Fruit fly (Drosophila melanogaster) whole organism, wandering third instar larva: Measurements from ENCODE around the gene CG46465.
A peak's percentile ranks its signal among the peaks of the same experiment; 100 is the strongest.

Source experiments
- Abd-B ChIP-seq: fragments of >200 bp; optimal IDR thresholded peaks from 2 replicates; lab custom pipeline; 2017; ENCODE audit warnings: missing biosample characterization, missing genetic modification characterization
- CG32264 ChIP-seq: fragments of 200-800 bp; sonication (Bioruptor generic); optimal IDR thresholded peaks from 2 replicates; lab custom pipeline; 2016; ENCODE audit warnings: missing biosample characterization, missing genetic modification characterization
- CG9705 ChIP-seq: fragments of 200-800 bp; sonication (Bioruptor generic); optimal IDR thresholded peaks from 2 replicates; lab custom pipeline; 2018; ENCODE audit warnings: missing biosample characterization, mild to moderate bottlenecking, missing genetic modification characterization
- CrebA ChIP-seq: fragments of 200-800 bp; sonication (Bioruptor generic); optimal IDR thresholded peaks from 2 replicates; lab custom pipeline; 2016; ENCODE audit warnings: missing biosample characterization, mild to moderate bottlenecking, missing genetic modification characterization, borderline replicate concordance
- Dfd ChIP-seq: fragments of >200 bp; optimal IDR thresholded peaks from 2 replicates; lab custom pipeline; 2017; ENCODE audit warnings: missing biosample characterization, missing genetic modification characterization
- Dif ChIP-seq: fragments of 200-275, 200-300 bp; sonication (Bioruptor generic); optimal IDR thresholded peaks from 2 replicates; lab custom pipeline; 2018; ENCODE audit warnings: missing biosample characterization, missing genetic modification characterization; ENCODE audit not compliant: partially characterized antibody
- GATAd ChIP-seq: sonication (Bioruptor generic); optimal IDR thresholded peaks from 2 replicates; lab custom pipeline; 2016; ENCODE audit warnings: missing biosample characterization, missing genetic modification characterization
- HLH106 ChIP-seq: fragments of 200-800 bp; optimal IDR thresholded peaks from 3 replicates; lab custom pipeline; 2019; ENCODE audit warnings: missing biosample characterization, mild to moderate bottlenecking, missing genetic modification characterization, moderate library complexity
- Hnf4 ChIP-seq: fragments of 200-800 bp; sonication (Bioruptor generic); optimal IDR thresholded peaks from 2 replicates; lab custom pipeline; 2016; ENCODE audit warnings: missing biosample characterization, mild to moderate bottlenecking, missing genetic modification characterization
- Hr78 ChIP-seq: fragments of >200 bp; optimal IDR thresholded peaks from 2 replicates; lab custom pipeline; 2017; ENCODE audit warnings: missing biosample characterization, missing genetic modification characterization
- Hr83 ChIP-seq: fragments of 200-300 bp; sonication (Bioruptor generic); optimal IDR thresholded peaks from 2 replicates; lab custom pipeline; 2016; ENCODE audit warnings: missing biosample characterization, mild to moderate bottlenecking, missing genetic modification characterization, moderate library complexity; ENCODE audit not compliant: poor library complexity, severe bottlenecking
- Jra ChIP-seq: sonication (Bioruptor generic); optimal IDR thresholded peaks from 2 replicates; lab custom pipeline; 2016; ENCODE audit warnings: missing biosample characterization, missing genetic modification characterization
- Mio ChIP-seq: sonication (Bioruptor generic); optimal IDR thresholded peaks from 2 replicates; lab custom pipeline; 2016; ENCODE audit warnings: missing biosample characterization, missing genetic modification characterization
- Myc ChIP-seq: fragments of >200 bp; optimal IDR thresholded peaks from 2 replicates; lab custom pipeline; 2017
- N ChIP-seq: fragments of >200 bp; optimal IDR thresholded peaks from 2 replicates; lab custom pipeline; 2018; ENCODE audit warnings: missing biosample characterization, missing external identifiers, missing genetic modification characterization
- OdsH ChIP-seq: fragments of 200-800 bp; sonication (Bioruptor generic); optimal IDR thresholded peaks from 2 replicates; lab custom pipeline; 2016; ENCODE audit warnings: missing biosample characterization, mild to moderate bottlenecking, missing genetic modification characterization
- Rel ChIP-seq, 2 experiments: fragments of 200-800 bp; sonication (Bioruptor generic) in 1 of 2; optimal IDR thresholded peaks; 2 replicates in 1 of 2; 3 replicates in 1 of 2; lab custom pipeline; 2016 to 2019; ENCODE audit warnings: mild to moderate bottlenecking in 2 of 2, missing biosample characterization in 2 of 2, missing genetic modification characterization in 2 of 2, moderate library complexity in 1 of 2
- Sp1 ChIP-seq: fragments of 200-800 bp; sonication (Bioruptor generic); optimal IDR thresholded peaks from 3 replicates; lab custom pipeline; 2019; ENCODE audit warnings: missing biosample characterization, mild to moderate bottlenecking, missing genetic modification characterization, moderate library complexity
- Vsx2 ChIP-seq: fragments of 200-300, 225-300 bp; sonication (Bioruptor generic); optimal IDR thresholded peaks from 2 replicates; lab custom pipeline; 2018; ENCODE audit warnings: missing biosample characterization, missing genetic modification characterization; ENCODE audit not compliant: partially characterized antibody
- br ChIP-seq: fragments of 200-800 bp; sonication (Bioruptor generic); optimal IDR thresholded peaks from 2 replicates; lab custom pipeline; 2016; ENCODE audit warnings: missing biosample characterization, missing genetic modification characterization
- brk ChIP-seq: fragments of 200-800 bp; sonication (Bioruptor generic); optimal IDR thresholded peaks from 2 replicates; lab custom pipeline; 2016; ENCODE audit warnings: missing biosample characterization, mild to moderate bottlenecking, missing genetic modification characterization
- dl ChIP-seq, 2 experiments: fragments of 175-275, 200-275 bp in 1 of 2; fragments of 200-275 bp in 1 of 2; sonication (Bioruptor generic); optimal IDR thresholded peaks; lab custom pipeline; 2018; ENCODE audit warnings: mild to moderate bottlenecking in 2 of 2, missing biosample characterization in 2 of 2, missing genetic modification characterization in 2 of 2, moderate library complexity in 2 of 2; ENCODE audit not compliant: partially characterized antibody in 2 of 2, insufficient read depth in 1 of 2
- dmrt93B ChIP-seq: fragments of 200-800 bp; sonication (Bioruptor generic); optimal IDR thresholded peaks from 2 replicates; lab custom pipeline; 2018; ENCODE audit warnings: missing biosample characterization, mild to moderate bottlenecking, missing genetic modification characterization
- dsf ChIP-seq: sonication (Bioruptor generic); optimal IDR thresholded peaks from 2 replicates; lab custom pipeline; 2016; ENCODE audit warnings: missing biosample characterization, missing genetic modification characterization, borderline replicate concordance
- ey ChIP-seq: fragments of 200-800 bp; sonication (Bioruptor generic); optimal IDR thresholded peaks from 2 replicates; lab custom pipeline; 2016; ENCODE audit warnings: missing biosample characterization, missing genetic modification characterization
- foxo ChIP-seq, 2 experiments: fragments of 200-800 bp; sonication (Bioruptor generic); optimal IDR thresholded peaks; 2 replicates in 1 of 2; 3 replicates in 1 of 2; lab custom pipeline; 2016 to 2017; ENCODE audit warnings: missing biosample characterization in 2 of 2, missing genetic modification characterization in 2 of 2
- fru ChIP-seq: fragments of 200-800 bp; sonication (Bioruptor generic); optimal IDR thresholded peaks from 3 replicates; lab custom pipeline; 2016; ENCODE audit warnings: missing biosample characterization, mild to moderate bottlenecking, missing genetic modification characterization
- h ChIP-seq: fragments of 200-800 bp; sonication (Bioruptor generic); optimal IDR thresholded peaks from 3 replicates; lab custom pipeline; 2016; ENCODE audit warnings: missing biosample characterization, mild to moderate bottlenecking, missing genetic modification characterization
- jim ChIP-seq: fragments of 175-275, 200-325 bp; sonication (Bioruptor generic); optimal IDR thresholded peaks from 2 replicates; lab custom pipeline; 2016; ENCODE audit warnings: missing biosample characterization, mild to moderate bottlenecking, missing genetic modification characterization
- lola ChIP-seq: fragments of >200 bp; optimal IDR thresholded peaks from 2 replicates; lab custom pipeline; 2017; ENCODE audit warnings: missing biosample characterization, missing genetic modification characterization
- pan ChIP-seq: fragments of >200 bp; optimal IDR thresholded peaks from 2 replicates; lab custom pipeline; 2017
- psq ChIP-seq: fragments of 200-800 bp; sonication (Bioruptor generic); optimal IDR thresholded peaks from 3 replicates; lab custom pipeline; 2017; ENCODE audit warnings: missing biosample characterization, mild to moderate bottlenecking, missing genetic modification characterization, moderate library complexity
- rgr ChIP-seq: fragments of 200-800 bp; sonication (Bioruptor generic); optimal IDR thresholded peaks from 3 replicates; lab custom pipeline; 2016; ENCODE audit warnings: missing biosample characterization, mild to moderate bottlenecking, missing genetic modification characterization
- sage ChIP-seq: fragments of 200-800 bp; sonication (Bioruptor generic); optimal IDR thresholded peaks from 2 replicates; lab custom pipeline; 2016; ENCODE audit warnings: missing biosample characterization, mild to moderate bottlenecking, missing genetic modification characterization
- sv ChIP-seq: fragments of 200-800 bp; sonication (Bioruptor generic); optimal IDR thresholded peaks from 3 replicates; lab custom pipeline; 2016; ENCODE audit warnings: missing biosample characterization, missing genetic modification characterization
- tai ChIP-seq: sonication (Bioruptor generic); optimal IDR thresholded peaks from 2 replicates; lab custom pipeline; 2016; ENCODE audit warnings: missing biosample characterization, missing genetic modification characterization
- usp ChIP-seq: fragments of >200 bp; optimal IDR thresholded peaks from 2 replicates; lab custom pipeline; 2017; ENCODE audit warnings: missing biosample characterization, missing genetic modification characterization
- woc ChIP-seq: sonication (Bioruptor generic); optimal IDR thresholded peaks from 2 replicates; lab custom pipeline; 2016; ENCODE audit warnings: missing biosample characterization, mild to moderate bottlenecking, missing genetic modification characterization

CG46465 gene

dm6 chr2L:18954255-18954715 is 38.0 kb upstream of the CG46465 start, which contains the start of gene CG10621 (continued):
- peak; percentile 34 for TF ChIP-seq h
- no peak for TF ChIP-seq Vsx2 (GFP tag; lab: Kevin White, UChicago)
- TF ChIP-seq rgr (GFP tag; lab: Kevin White, UChicago): no peak

- TF ChIP-seq Sp1 (no peak), h (no peak), CrebA (GFP tag; lab: Kevin White, UChicago) (no peak), Dif (GFP tag; lab: Kevin White, UChicago) (no peak), woc (no peak), foxo (GFP tag; optimal IDR thresholded peaks at IDR 0.05; lab: Kevin White, UChicago) (no peak), psq (GFP tag; lab: Kevin White, UChicago) (no peak), dmrt93B (no peak), Jra (GFP tag; lab: Kevin White, UChicago) (no peak), N (GFP tag; lab: Kevin White, UChicago) (no peak), lola (GFP tag; lab: Kevin White, UChicago) (no peak), sv (GFP tag; lab: Kevin White, UChicago) (no peak), dl (GFP tag; optimal IDR thresholded peaks at IDR 0.05; lab: Kevin White, UChicago; ENCODE audit: insufficient read depth in 1 of 2, partially characterized antibody in 2 of 2) (no peak), dsf (GFP tag; lab: Kevin White, UChicago) (no peak)
Measured at dm6 chr2L:18955666-18956065, 36.6 kb upstream of the CG46465 start.

dm6 chr2L:18957142-18957674 is 35.1 kb upstream of the CG46465 start, which contains the start of gene Bhmt:
Gene Bhmt (minus strand): TSS chr2L:18957311.
- no peak for TF ChIP-seq jim (GFP tag; lab: Kevin White, UChicago)
- peak; percentile 68 for TF ChIP-seq br (GFP tag; lab: Kevin White, UChicago)
- TF ChIP-seq usp (GFP tag; lab: Kevin White, UChicago): no peak
- TF ChIP-seq CG32264 (GFP tag; lab: Kevin White, UChicago): peak; percentile 42
- no peak for TF ChIP-seq lola (GFP tag; lab: Kevin White, UChicago)
- peak; percentile 60 for TF ChIP-seq woc
- no peak for TF ChIP-seq N (GFP tag; lab: Kevin White, UChicago)
- TF ChIP-seq sage: peak; percentile 90
- peak; percentile 86 for TF ChIP-seq Rel (GFP tag; optimal IDR thresholded peaks at IDR 0.05; lab: Kevin White, UChicago)
- peak; percentile 87 for TF ChIP-seq Rel (tag; optimal IDR thresholded peaks at IDR 0.05; lab: Kevin White, UChicago)
- peak; percentile 85 for TF ChIP-seq Sp1
- no peak for TF ChIP-seq CrebA (GFP tag; lab: Kevin White, UChicago)
- peak; percentile 84 for TF ChIP-seq brk (GFP tag; lab: Kevin White, UChicago)
- no peak for TF ChIP-seq GATAd
- peak; percentile 73 for TF ChIP-seq Hnf4 (GFP tag; lab: Kevin White, UChicago)
- peak; percentile 88 for TF ChIP-seq HLH106 (tag; lab: Kevin White, UChicago)
- peak; percentile 87 for TF ChIP-seq OdsH (GFP tag; lab: Kevin White, UChicago)
- no peak for TF ChIP-seq pan (lab: Kevin White, UChicago)
- no peak for TF ChIP-seq dl (GFP tag; optimal IDR thresholded peaks at IDR 0.05; lab: Kevin White, UChicago; ENCODE audit: insufficient read depth in 1 of 2, partially characterized antibody in 2 of 2)
- TF ChIP-seq fru: peak; percentile 81
- TF ChIP-seq foxo (GFP tag; optimal IDR thresholded peaks at IDR 0.05; lab: Kevin White, UChicago): peak in 1 of 2 experiments; percentile 91
- TF ChIP-seq Hr83 (GFP tag; lab: Kevin White, UChicago): peak; percentile 61
- TF ChIP-seq Dif (GFP tag; lab: Kevin White, UChicago): no peak
- TF ChIP-seq Dfd (GFP tag; lab: Kevin White, UChicago): no peak
- peak; percentile 87 for TF ChIP-seq psq (GFP tag; lab: Kevin White, UChicago)
- TF ChIP-seq sv (GFP tag; lab: Kevin White, UChicago): no peak
- no peak for TF ChIP-seq Vsx2 (GFP tag; lab: Kevin White, UChicago)
- TF ChIP-seq dmrt93B: peak; percentile 64
- TF ChIP-seq ey (GFP tag; lab: Kevin White, UChicago): peak; percentile 61
- TF ChIP-seq Myc: no peak
- no peak for TF ChIP-seq Hr78 (GFP tag; lab: Kevin White, UChicago)
- TF ChIP-seq Abd-B (GFP tag; lab: Kevin White, UChicago): no peak
- TF ChIP-seq tai (GFP tag; lab: Kevin White, UChicago): no peak
- no peak for TF ChIP-seq dsf (GFP tag; lab: Kevin White, UChicago)
- TF ChIP-seq CG9705 (GFP tag; lab: Kevin White, UChicago): peak; percentile 49
- TF ChIP-seq h: peak; percentile 88
- TF ChIP-seq Mio (GFP tag; lab: Kevin White, UChicago): no peak
- no peak for TF ChIP-seq Jra (GFP tag; lab: Kevin White, UChicago)
- TF ChIP-seq rgr (GFP tag; lab: Kevin White, UChicago): peak; percentile 90
